Worm (Caenorhabditis elegans): ENCODE measurements around the gene enu-3.6.

DNA sequence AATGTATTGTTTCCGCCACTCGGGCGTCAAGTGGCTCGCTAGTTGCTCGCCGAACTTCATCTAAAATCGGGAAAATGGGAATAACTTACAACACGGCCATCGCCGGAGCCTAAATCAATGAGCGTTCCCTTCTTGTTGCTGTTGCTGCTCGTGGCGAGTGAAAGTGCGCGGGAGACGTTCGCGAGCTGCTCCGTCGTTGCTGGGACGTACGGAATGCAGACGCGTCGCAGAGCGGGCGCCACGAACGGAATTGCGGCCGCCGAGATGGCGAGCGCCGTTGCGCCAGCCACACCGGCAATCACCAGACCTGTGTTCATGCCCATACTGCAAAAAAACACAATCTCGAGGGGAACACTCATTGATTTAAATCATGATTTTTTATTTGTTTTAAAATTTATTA is 43.8 kb upstream of the enu-3.6 start:
- no peak for TF ChIP-seq efl-1 (GFP tag; optimal IDR thresholded peaks at IDR 0.05)
- TF ChIP-seq nhr-80 (tag; optimal IDR thresholded peaks at IDR 0.05), result no peak
- TF ChIP-seq snpc-4 (GFP tag; optimal IDR thresholded peaks at IDR 0.05), result no peak
- TF ChIP-seq snpc-4 (tag; optimal IDR thresholded peaks at IDR 0.05), result no peak
- no peak for TF ChIP-seq ama-1 (optimal IDR thresholded peaks at IDR 0.05)
- no peak for TF ChIP-seq ama-1 (GFP tag; optimal IDR thresholded peaks at IDR 0.05)
- TF ChIP-seq ccch-3 (GFP tag; optimal IDR thresholded peaks at IDR 0.05), result no peak
